Fruit fly (Drosophila melanogaster) whole organism, larva: ENCODE measurements around the gene Bet3.

Source experiments
- noc ChIP-seq: fragments of 200-800 bp; sonication (Bioruptor generic); optimal IDR thresholded peaks from 3 replicates; lab custom pipeline; 2019; ENCODE audit warnings: missing biosample characterization, mild to moderate bottlenecking, missing genetic modification characterization, moderate library complexity

Bet3 gene

DNA sequence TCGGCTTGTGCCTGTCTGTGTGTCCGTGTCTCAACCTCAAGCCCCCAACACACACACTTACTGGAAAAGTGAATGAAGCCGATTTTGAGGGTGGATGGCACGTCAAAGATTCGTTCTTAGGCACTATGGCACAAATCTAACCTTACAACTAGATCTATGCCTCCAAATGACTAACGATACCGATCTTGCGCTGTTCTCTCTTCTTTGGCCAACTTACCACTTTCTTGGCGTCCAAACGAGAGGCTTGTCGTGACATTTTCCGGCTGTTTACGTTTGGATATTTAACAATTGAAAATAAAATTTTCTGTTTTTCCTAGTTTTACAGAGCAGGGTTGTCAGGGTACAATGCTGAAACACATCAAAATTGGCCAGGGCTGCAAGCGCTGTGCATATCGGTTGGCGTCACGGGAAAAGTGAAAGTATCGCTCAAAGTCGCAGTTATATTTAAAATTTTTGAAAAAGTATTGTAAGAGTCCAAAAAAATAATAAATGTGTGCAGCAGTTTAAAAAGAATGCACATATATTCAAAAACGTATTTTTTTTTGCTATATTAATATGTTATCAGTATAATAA is at the start of gene Bet3, which contains the start of gene Nf-YA:
Gene Bet3, minus strand, starts transcription at position 361 of the 573 bp plus-strand sequence.
Gene Nf-YA, minus strand, starts transcription at position 361 of the 573 bp plus-strand sequence.
- TF ChIP-seq noc = no peak

DNA sequence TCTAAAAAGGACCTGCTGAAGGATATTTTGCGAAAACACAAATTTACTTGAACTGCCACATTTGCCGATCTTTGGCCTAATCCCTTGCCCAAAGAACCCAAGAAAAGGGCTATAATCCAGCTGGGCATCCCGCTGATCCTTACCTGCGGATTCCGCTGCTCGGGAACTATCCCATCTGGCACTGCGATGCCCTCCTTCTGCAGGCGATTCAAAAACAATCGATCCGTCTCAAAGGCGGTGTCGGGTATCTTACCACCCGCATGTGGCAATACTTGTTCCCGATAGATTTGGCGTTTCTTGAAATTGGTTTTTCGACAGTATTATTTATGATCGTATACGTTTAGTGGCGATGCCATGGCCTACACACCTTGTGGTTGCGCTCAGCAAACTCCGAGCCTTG is 49.3 kb upstream of the Bet3 start:
- no peak for TF ChIP-seq noc

DNA sequence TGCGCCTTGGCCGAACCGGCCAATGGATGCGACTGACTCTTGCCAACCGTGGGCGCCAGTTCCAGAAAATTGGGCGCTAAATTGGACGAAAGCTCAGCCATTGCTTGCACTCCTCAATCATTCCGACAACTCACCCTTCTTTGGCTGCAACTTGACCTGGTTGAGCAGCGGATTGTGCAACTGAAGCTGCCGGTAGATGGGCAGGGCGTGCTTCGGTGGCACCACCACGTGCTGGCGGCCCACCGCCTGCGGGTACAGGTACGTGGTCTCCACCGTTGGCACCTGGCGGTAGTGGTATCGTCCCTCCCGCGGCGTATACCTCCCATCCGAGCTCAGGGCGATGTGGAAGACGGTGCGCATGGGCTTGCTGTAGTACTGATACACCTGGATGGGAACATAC is 48.4 kb upstream of the Bet3 start:
- TF ChIP-seq noc = no peak

DNA sequence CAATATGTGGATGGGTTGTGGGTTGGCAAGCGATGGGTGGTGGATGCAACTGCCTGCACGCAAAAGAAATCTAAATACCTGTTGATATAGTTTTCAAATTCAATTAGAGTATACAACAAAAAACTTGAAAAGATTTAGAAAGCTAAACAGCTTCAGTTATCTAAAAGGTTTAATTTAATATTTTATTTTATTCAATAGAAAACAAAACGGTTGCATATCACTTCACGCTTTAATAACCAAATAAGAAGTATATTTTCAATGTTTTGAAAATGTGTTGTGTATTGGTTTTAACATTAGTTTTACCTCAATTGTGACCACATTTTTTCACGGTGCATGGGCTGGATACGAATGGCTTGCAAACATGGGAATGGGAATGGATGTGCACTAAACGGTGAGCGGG is 47.6 kb upstream of the Bet3 start:
- TF ChIP-seq noc = no peak

DNA sequence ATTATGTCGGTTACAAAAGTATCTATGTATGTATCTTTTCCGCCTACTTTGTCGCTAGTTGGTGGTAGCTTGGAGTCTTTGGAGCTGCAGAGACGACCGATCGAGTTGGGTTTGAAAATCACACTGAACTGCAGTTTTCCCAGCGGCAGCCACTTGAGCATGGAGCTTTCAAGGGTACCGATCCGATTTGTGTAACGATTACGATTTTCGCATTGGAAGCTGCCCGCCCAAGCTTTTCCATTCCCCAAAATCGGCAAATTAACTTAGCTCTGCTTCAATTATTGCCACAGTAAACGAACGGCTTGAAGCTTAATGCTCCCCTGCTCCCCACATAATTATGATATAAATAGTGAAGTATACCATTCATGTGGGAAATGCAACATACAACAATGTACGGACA is 47.1 kb upstream of the Bet3 start, which contains the start of gene CG32036:
Gene CG32036, minus strand, starts transcription at position 101 of the 400 bp plus-strand sequence.
- TF ChIP-seq noc = no peak

DNA sequence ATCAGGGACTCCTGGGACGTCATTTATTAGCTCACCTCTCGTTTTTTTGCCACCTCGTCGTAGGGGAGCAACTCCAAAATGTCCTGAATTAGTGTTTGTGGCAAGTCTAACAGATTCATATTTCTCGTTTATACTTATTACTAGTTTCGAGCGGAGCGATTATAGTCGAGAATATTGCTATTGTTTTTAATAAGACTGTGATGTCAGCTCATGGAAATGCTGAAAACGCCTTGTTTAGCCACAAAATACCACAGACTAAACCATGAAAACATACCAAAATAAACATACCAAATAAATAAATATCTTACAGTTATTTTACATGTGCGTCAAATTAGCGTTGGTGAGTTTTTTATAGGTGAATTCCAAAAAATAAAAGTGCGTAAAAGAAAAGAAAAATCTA is 45.5 kb upstream of the Bet3 start, which contains the start of gene pall:
Gene pall, minus strand, starts transcription at position 205 of the 400 bp plus-strand sequence.
- no peak for TF ChIP-seq noc

DNA sequence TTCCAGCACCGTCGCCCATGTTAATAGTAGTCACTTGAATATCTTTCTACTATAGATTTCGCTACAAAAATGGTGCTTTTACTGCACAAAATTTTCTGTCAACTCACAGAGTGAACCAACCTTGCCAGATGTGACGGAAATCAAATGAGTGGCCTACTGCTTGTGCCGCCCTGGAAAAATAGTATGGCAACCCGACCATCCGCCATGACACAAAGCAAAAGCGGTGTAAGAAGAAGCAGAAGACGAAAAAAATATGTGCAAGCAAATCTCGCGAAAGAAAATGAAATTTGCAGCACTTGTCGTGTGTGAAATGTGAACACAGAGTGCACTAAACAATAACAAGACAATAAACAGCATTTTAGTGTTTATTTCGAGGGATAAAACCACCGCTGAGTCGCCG is 34.8 kb upstream of the Bet3 start, which contains the start of the genes Uch-L5 and Jarid2:
Gene Uch-L5, minus strand, starts transcription at position 137 of the 400 bp plus-strand sequence.
Gene Jarid2, plus strand, starts transcription at position 210 of the 400 bp plus-strand sequence.
- no peak for TF ChIP-seq noc

DNA sequence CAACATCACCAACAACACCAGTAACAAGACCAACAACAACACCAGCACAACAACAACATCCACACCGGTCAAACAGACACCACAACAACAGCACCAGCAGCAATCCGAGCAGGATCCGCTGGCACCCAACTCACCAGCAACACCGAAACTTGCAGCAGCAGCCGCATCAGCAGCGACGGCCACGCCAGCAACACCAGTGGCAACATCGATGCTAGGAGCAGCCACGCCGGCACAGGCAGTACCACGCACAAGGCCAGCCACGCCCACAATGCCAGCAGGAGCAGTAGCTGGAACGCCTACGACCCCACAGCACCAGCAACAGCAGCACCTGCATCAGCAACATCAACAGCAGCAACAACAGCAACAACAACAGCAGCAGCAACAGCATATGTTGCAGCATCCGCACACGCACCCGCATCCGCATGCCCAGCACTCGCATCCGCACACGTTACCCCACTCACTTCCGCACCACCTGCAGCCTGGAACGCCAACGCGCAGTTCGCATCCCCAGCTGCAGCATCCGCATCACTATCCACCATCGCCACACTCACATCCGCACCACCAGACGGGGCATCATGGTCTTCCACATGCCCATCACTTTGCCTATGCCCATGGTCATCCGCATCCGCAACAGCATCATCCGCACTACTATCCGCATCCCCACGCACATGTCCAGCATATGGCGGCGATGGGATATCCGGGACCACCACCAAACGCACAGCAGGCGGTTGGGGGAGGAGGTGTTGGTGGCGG is 29.3 kb upstream of the Bet3 start:
- TF ChIP-seq noc = no peak

DNA sequence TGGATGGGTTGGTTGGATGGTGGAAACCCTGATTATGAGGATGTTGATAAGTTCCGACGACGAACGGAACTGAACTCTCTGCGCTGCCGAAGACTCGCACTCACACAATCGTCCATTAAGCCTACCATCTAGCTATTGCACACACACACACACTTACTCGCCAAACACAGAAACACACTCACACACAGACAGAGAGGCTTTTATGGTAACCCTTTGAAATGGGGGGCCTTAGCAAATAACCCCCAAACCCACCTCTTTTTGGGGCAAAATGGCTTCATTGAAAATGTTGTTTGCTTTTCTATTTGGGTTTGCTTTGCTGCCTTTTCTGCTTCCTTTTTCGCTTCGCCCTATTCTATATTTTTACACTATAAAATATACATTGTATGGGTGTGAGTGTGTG is 27.0 kb upstream of the Bet3 start:
- no peak for TF ChIP-seq noc

DNA sequence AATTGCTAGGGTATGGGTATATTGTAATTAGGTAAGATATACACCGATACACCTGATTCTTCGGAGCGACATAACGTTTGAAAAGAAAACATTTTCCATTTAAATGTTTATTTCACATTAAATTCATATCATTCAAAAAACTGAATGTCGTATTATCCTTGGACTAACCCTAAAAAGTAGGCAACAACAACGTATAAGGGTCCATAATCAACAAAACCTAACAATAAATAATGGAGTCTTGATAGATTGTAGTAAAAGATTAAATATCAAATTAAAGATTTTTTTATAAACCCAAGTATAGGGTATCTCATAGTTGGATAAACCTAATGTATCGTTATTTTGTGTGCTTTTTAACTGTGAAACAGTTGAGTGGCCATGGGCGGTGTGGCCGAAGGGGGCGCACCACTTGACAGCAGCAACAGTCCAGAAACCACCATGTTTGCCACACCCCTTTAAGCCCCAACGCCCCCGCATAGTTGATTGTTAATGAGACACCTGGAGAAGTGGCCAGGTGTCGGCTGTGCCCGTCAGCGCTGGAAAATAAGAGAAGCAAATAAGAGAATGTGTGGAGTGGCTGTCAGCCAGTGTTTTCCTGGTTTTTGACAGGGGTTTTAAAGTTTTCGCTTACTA is 26.3 kb upstream of the Bet3 start:
- peak; percentile 22 for TF ChIP-seq noc

DNA sequence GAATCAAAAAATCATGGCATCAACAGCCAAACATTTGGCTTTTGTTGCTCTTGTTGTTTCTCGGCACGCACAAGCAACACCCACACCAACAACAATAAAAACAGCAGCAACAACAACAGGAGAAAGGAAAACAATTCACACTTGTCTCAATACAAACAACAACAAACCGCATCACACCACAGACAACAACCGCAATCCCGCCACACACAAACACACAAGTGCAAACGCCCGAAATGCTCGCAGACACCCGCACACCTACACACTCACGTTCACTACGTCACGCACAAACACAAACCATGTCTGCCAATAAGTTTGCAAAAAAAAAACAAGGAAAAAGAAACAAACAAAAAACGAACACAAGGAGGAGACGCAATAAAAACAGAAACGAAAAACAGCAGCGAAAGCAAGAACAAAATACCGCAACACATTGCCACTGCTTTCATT is 25.7 kb upstream of the Bet3 start:
- no peak for TF ChIP-seq noc

DNA sequence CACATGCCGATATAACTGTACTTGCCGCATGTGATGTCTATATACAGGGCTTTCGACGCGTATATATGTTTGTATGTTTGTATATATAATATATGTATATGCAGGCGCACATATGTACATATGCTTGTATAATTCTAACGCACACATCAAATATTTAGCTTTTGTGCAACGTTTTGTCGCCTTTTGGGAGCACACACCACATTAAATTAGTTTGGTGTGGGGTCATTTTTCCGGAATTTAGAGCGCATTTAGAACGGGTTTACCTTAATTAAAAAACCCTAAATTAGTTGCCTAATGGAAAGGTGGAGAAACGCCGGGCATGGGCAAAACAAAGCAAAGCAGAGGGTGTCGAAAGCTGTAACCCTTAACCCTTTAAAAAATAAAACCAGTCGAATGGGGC is 25.2 kb upstream of the Bet3 start:
- TF ChIP-seq noc = no peak

DNA sequence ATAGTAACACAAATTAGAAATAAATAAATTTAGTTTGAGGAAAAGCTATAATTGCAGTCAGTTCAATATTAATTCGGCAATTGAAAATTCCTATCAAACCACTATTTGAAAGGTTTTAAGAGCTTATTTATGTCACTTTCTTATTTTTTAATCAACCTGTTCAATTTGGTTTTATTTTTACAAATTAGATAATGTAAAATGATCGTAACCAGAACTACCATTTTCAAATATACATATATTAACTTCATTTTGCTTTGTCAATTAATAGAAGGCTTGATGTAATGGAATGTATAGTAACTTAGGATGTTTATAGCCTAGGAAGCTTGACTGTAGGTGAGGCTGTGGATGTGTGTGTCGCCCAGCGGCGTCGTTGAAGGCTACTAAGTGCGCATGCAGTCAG is 24.5 kb upstream of the Bet3 start:
- TF ChIP-seq noc = peak; percentile 1

DNA sequence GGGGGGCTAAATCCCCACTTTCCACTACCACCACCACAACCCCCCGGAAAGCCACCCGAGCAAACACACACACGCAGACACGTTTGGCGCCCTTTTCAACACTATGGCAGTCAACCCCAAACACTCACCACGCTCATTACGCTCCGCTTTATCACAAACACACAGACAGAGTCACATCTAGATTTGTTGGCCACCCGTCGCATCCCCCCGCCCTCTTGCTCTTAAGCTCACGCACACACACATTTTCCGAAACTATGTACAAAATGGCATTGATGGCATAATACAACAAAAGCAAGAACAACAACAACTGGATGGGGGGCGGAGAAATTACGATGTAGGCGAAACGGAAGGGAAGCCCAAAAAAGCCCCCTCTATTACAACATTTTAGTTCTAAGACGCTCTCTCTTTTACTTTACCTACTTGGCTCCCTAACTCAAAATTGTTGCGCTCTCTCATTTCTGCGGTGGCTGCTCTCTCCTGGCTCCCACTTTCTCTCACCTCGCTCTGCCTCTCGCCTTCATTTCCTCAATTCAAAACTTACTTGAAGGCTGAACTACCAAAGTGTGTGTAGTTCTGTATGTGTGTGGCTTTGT is 23.7 kb upstream of the Bet3 start:
- no peak for TF ChIP-seq noc

DNA sequence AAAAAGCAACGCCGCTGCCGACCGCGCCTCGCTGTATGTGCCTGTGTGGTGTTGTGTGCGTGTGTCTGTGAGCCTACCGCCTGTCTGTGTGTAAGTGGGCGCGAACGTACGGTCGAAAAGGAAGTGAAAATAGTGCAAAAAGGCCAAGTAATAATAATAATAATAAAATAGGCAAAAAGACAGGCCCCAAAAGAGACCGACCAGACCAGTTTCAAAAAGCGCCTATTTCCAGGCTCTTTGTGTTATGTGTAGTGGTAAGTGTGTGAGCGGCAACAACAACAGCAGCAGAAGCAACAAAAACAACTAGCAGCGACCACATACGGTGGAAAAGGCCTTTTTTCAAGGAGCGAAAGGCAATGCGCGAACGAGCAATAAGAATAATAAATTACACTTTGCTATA is 20.7 kb upstream of the Bet3 start:
- TF ChIP-seq noc = no peak

DNA sequence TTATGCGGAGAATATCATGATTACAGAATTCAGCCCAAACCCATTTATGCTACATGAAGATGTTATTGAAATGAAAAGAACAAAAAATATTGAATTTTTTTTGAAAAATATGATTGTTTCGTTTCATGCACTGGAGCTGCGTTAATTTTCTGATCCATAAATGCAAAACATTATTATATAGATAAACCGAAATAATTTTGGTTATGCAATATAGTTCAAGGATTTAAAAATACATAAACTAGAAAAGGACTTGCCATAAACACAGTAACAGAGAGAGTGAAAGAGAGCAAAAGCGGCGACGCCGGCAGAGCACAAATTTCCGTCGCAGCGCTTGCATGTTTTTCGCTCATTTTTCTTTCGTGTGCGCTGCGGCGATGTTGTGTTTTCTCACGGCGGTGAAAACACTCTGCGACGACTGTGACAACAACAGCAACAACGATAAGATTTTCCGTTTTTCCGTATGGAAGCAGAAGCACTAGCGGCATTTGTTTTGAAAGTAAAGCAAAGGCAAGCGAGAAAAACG is 20.2 kb upstream of the Bet3 start:
- peak; percentile 85 for TF ChIP-seq noc
